Worm (Caenorhabditis elegans): ENCODE measurements around the gene K04A8.20.

ce11 chrV:6549871-6550270, 623 bp downstream of the K04A8.20 start, which contains the start of gene lipl-4:
- TF ChIP-seq lin-39 (tag; optimal IDR thresholded peaks at IDR 0.05) = no peak
- no peak for TF ChIP-seq unc-39 (tag; optimal IDR thresholded peaks at IDR 0.05)
- TF ChIP-seq nhr-237 (tag; optimal IDR thresholded peaks at IDR 0.05) = no peak
- TF ChIP-seq dmd-4 (tag; optimal IDR thresholded peaks at IDR 0.05) = no peak
